Worm (Caenorhabditis elegans): ENCODE results near the gene ZK328.6.

Gene ZK328.6

ce11 chrIII:5999629-6000028 is 30.8 kb downstream of the ZK328.6 start:
- TF ChIP-seq mdl-1 (tag; optimal IDR thresholded peaks at IDR 0.05), result peak in 1 of 2 experiments; percentile 19
- TF ChIP-seq sem-4 (tag; optimal IDR thresholded peaks at IDR 0.05), result peak; percentile 52
- TF ChIP-seq unc-39 (tag; optimal IDR thresholded peaks at IDR 0.05), result no peak
- peak; percentile 36 for TF ChIP-seq mab-5 (tag; optimal IDR thresholded peaks at IDR 0.05)
- no peak for TF ChIP-seq elt-1 (tag; optimal IDR thresholded peaks at IDR 0.05)
- TF ChIP-seq nhr-11 (tag; optimal IDR thresholded peaks at IDR 0.05), result no peak
- TF ChIP-seq unc-62 (GFP tag; optimal IDR thresholded peaks at IDR 0.05), result no peak
- TF ChIP-seq nhr-237 (tag; optimal IDR thresholded peaks at IDR 0.05), result no peak
- no peak for TF ChIP-seq alr-1 (tag; optimal IDR thresholded peaks at IDR 0.05)
- TF ChIP-seq Y55F3AM.14 (GFP tag; optimal IDR thresholded peaks at IDR 0.05), result no peak
- TF ChIP-seq skn-1 (tag; optimal IDR thresholded peaks at IDR 0.05), result no peak
- TF ChIP-seq lsy-2 (tag; optimal IDR thresholded peaks at IDR 0.05), result peak in 1 of 2 experiments; percentile 45
- TF ChIP-seq ztf-11 (tag; optimal IDR thresholded peaks at IDR 0.05), result no peak
- TF ChIP-seq mbf-1 (tag; optimal IDR thresholded peaks at IDR 0.05), result no peak
- TF ChIP-seq unc-55 (GFP tag; optimal IDR thresholded peaks at IDR 0.05), result peak; percentile 77
- TF ChIP-seq C34F6.9 (tag; optimal IDR thresholded peaks at IDR 0.05), result peak; percentile 62
- TF ChIP-seq sma-3 (GFP tag; optimal IDR thresholded peaks at IDR 0.05), result no peak
- no peak for TF ChIP-seq peb-1 (tag; optimal IDR thresholded peaks at IDR 0.05)
- peak; percentile 1 for TF ChIP-seq lin-11 (tag; optimal IDR thresholded peaks at IDR 0.05)
- peak; percentile 8 for TF ChIP-seq crh-2 (tag; optimal IDR thresholded peaks at IDR 0.05)
- TF ChIP-seq nhr-129 (tag; optimal IDR thresholded peaks at IDR 0.05), result peak; percentile 65

DNA sequence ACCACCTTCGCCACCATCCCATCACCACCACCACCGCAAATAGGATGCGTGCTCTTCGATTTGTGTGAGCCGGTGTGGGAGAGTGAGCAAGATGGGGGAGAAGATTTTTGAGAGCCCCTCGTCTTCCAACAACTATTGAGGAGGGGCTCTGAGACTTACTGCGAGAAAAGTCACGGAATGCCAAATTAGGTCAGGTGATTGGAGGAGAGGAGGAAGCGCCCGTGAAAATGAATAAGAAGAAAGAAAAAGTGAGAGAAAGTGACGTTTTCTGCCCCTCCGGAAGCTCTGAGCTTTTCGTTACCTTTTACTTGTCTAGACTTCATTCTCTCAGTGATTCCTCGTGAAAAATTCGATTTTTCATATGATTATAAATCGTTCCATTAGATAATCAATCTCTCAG is 31.7 kb downstream of the ZK328.6 start:
- no peak for TF ChIP-seq alr-1 (tag; optimal IDR thresholded peaks at IDR 0.05)
- TF ChIP-seq F13H6.1 (tag; optimal IDR thresholded peaks at IDR 0.05), result no peak
- TF ChIP-seq nhr-129 (tag; optimal IDR thresholded peaks at IDR 0.05), result no peak
- no peak for TF ChIP-seq nhr-25 (tag; optimal IDR thresholded peaks at IDR 0.05)
- TF ChIP-seq ceh-82 (tag; optimal IDR thresholded peaks at IDR 0.05), result no peak
- no peak for TF ChIP-seq lsy-2 (tag; optimal IDR thresholded peaks at IDR 0.05)
- no peak for TF ChIP-seq crh-2 (tag; optimal IDR thresholded peaks at IDR 0.05)
- no peak for TF ChIP-seq ZK546.5 (tag; optimal IDR thresholded peaks at IDR 0.05)
- no peak for TF ChIP-seq R02D3.7 (tag; optimal IDR thresholded peaks at IDR 0.05)
- TF ChIP-seq egl-27 (tag; optimal IDR thresholded peaks at IDR 0.05), result no peak
- TF ChIP-seq unc-55 (GFP tag; optimal IDR thresholded peaks at IDR 0.05), result no peak
- TF ChIP-seq aly-2 (tag; optimal IDR thresholded peaks at IDR 0.05), result no peak
- TF ChIP-seq nhr-23 (tag; optimal IDR thresholded peaks at IDR 0.05), result no peak
- TF ChIP-seq dmd-4 (tag; optimal IDR thresholded peaks at IDR 0.05), result no peak
- no peak for TF ChIP-seq ama-1 (optimal IDR thresholded peaks at IDR 0.05)
- no peak for TF ChIP-seq lin-39 (tag; optimal IDR thresholded peaks at IDR 0.05)

DNA sequence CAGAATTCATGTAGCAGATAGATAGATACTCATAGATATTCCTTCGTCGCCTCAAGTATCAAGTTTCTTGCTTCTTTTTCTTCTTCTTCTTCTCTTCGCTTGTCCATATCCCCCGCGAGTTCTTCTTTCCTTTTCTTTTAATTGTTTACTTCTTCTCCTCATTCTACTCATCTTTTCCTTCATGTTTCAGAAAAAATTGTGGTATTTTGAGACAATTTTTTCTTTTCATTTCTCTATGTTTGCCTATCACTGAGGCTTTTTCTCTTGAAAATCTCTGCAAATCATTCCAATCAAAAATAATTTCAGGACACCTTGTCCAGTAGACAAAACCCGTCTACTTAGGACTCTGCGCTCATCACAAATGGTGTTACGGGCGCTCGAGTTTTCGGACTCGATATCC is 37.5 kb downstream of the ZK328.6 start, which contains the start of gene T04C9.1:
T04C9.1 (plus strand) TSS at position 301 of the 400 bp plus-strand sequence.
- TF ChIP-seq alr-1 (tag; optimal IDR thresholded peaks at IDR 0.05), result no peak
- peak; percentile 0 for TF ChIP-seq unc-55 (GFP tag; optimal IDR thresholded peaks at IDR 0.05)
- no peak for TF ChIP-seq ztf-4 (tag; optimal IDR thresholded peaks at IDR 0.05)

DNA sequence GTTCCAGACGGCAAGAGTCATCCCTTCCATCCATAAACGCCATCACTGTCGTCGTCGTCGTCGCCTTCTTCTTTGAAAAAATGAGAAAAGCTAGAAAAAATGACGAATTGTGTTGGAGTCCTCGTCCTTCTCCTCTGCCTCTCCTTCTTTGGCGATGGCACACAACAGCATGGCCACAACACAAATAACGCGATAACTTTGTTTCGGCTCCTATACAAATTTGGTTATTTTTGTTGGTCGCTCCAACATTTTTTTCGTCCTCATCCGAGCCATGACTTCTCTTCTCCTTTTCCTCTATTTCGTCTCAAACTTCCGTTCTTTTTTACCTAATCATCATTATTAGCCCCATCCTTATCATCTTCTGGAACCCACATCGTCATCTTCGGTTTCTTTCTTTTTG is 38.3 kb downstream of the ZK328.6 start:
- TF ChIP-seq unc-55 (GFP tag; optimal IDR thresholded peaks at IDR 0.05), result peak; percentile 2
- no peak for TF ChIP-seq lin-39 (tag; optimal IDR thresholded peaks at IDR 0.05)
- peak in 1 of 2 experiments; percentile 12 for TF ChIP-seq lsy-2 (tag; optimal IDR thresholded peaks at IDR 0.05)
- peak; percentile 13 for TF ChIP-seq sma-9 (GFP tag; optimal IDR thresholded peaks at IDR 0.05)
- TF ChIP-seq sma-9 (tag; optimal IDR thresholded peaks at IDR 0.05), result no peak

- TF ChIP-seq mab-5 (tag; optimal IDR thresholded peaks at IDR 0.05) (peak; percentile 86), unc-39 (tag; optimal IDR thresholded peaks at IDR 0.05) (no peak), elt-1 (tag; optimal IDR thresholded peaks at IDR 0.05) (no peak), dmd-4 (tag; optimal IDR thresholded peaks at IDR 0.05) (no peak), alr-1 (tag; optimal IDR thresholded peaks at IDR 0.05) (no peak), ama-1 (optimal IDR thresholded peaks at IDR 0.05) (no peak), ztf-11 (tag; optimal IDR thresholded peaks at IDR 0.05) (no peak), gmeb-1 (tag; optimal IDR thresholded peaks at IDR 0.05) (no peak), Y55F3AM.14 (GFP tag; optimal IDR thresholded peaks at IDR 0.05) (peak; percentile 13), elt-3 (tag; optimal IDR thresholded peaks at IDR 0.05) (no peak), egl-27 (tag; optimal IDR thresholded peaks at IDR 0.05) (no peak), crh-2 (tag; optimal IDR thresholded peaks at IDR 0.05) (no peak), ceh-16 (tag; optimal IDR thresholded peaks at IDR 0.05) (no peak), C34F6.9 (tag; optimal IDR thresholded peaks at IDR 0.05) (no peak), sem-4 (tag; optimal IDR thresholded peaks at IDR 0.05) (no peak), nhr-129 (tag; optimal IDR thresholded peaks at IDR 0.05) (peak; percentile 6), unc-55 (GFP tag; optimal IDR thresholded peaks at IDR 0.05) (peak; percentile 22), zag-1 (tag; optimal IDR thresholded peaks at IDR 0.05) (peak; percentile 22)
Observed at ce11 chrIII:5991142-5991930, 39.0 kb downstream of the ZK328.6 start, which contains the start of gene T04C9.2. TSS of gene T04C9.2 (plus strand) at chrIII:5991880.

Measured in whole organism, L2 larva.